Fruit fly (Drosophila melanogaster) Kc167 (cell line): ENCODE measurements around the gene Nse1.

Source experiments
- Sin3A ChIP-seq: fragments of >200 bp; optimal IDR thresholded peaks from 2 replicates; lab custom pipeline; 2018; ENCODE audit warnings: missing external identifiers
- insv ChIP-seq: fragments of >200 bp; optimal IDR thresholded peaks from 3 replicates; lab custom pipeline; 2018; ENCODE audit warnings: missing external identifiers

DNA sequence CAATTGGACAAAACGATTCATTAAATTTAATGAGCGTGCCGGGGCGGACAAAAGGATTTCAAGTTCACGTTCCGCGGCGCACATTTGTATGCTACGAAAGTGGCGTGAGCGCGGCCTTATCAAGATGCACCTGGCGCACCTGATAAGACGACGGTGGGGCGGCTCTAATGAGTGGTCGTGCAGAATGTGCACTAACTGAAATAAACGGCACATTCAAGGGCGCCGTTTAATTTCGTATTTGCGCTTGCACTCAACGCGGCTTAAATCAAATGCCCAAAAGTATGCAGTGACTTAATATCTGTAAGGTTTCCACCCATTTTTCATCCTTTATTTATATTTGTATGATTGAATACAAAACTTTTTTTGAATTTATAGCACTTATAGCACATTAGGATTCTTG, 39.5 kb upstream of the Nse1 start:
- TF ChIP-seq Sin3A (lab: Kevin White, UChicago): no peak
- no peak for TF ChIP-seq insv (lab: Kevin White, UChicago)
